Worm (Caenorhabditis elegans) whole organism, late embryonic: ENCODE measurements around the gene ndua-5.

Experiments used
- C08G9.2 ChIP-seq: sonication (generic microtip); optimal IDR thresholded peaks from 2 replicates; lab custom pipeline; 2016; ENCODE audit warnings: mild to moderate bottlenecking, missing genetic modification characterization, moderate library complexity, missing compliant biosample characterization
- C38D4.7 ChIP-seq: fragments of 200-800 bp; sonication (Bioruptor generic); optimal IDR thresholded peaks from 2 replicates; lab custom pipeline; 2018; ENCODE audit warnings: mild to moderate bottlenecking, missing genetic modification characterization, moderate library complexity, missing compliant biosample characterization
- K09A11.1 ChIP-seq: sonication (generic microtip); optimal IDR thresholded peaks from 2 replicates; lab custom pipeline; 2017; ENCODE audit warnings: antibody characterized with exemption, mild to moderate bottlenecking, missing genetic modification characterization, missing compliant biosample characterization; ENCODE audit not compliant: insufficient read depth
- T23F11.4 ChIP-seq: fragments of 200-800 bp; sonication (Bioruptor generic); optimal IDR thresholded peaks from 2 replicates; lab custom pipeline; 2018; ENCODE audit warnings: mild to moderate bottlenecking, missing genetic modification characterization, missing compliant biosample characterization
- Y22D7AL.16 ChIP-seq: sonication (generic microtip); optimal IDR thresholded peaks from 2 replicates; lab custom pipeline; 2016; ENCODE audit warnings: missing genetic modification characterization, missing compliant biosample characterization
- ahr-1 ChIP-seq: sonication (generic microtip); optimal IDR thresholded peaks from 2 replicates; lab custom pipeline; 2016; ENCODE audit warnings: missing genetic modification characterization, missing compliant biosample characterization
- ama-1 ChIP-seq: fragments of 150-350 bp; optimal IDR thresholded peaks from 2 replicates; lab custom pipeline; 2014
- ceh-14 ChIP-seq: sonication (generic microtip); optimal IDR thresholded peaks from 2 replicates; lab custom pipeline; 2016; ENCODE audit warnings: missing genotype, missing genetic modification characterization, missing compliant biosample characterization
- ceh-18 ChIP-seq: sonication (generic microtip); optimal IDR thresholded peaks from 2 replicates; lab custom pipeline; 2016; ENCODE audit warnings: missing genetic modification characterization, missing compliant biosample characterization
- ceh-19 ChIP-seq: fragments of 200-800 bp; sonication (Bioruptor generic); optimal IDR thresholded peaks from 2 replicates; lab custom pipeline; 2018; ENCODE audit warnings: mild to moderate bottlenecking, missing genetic modification characterization, missing compliant biosample characterization
- ceh-22 ChIP-seq: sonication (generic microtip); optimal IDR thresholded peaks from 2 replicates; lab custom pipeline; 2017; ENCODE audit warnings: missing biosample characterization, missing genetic modification characterization
- ceh-24 ChIP-seq: sonication (generic microtip); optimal IDR thresholded peaks from 2 replicates; lab custom pipeline; 2016; ENCODE audit warnings: mild to moderate bottlenecking, missing genetic modification characterization, missing compliant biosample characterization
- ceh-30 ChIP-seq: fragments of 150-350 bp; optimal IDR thresholded peaks from 2 replicates; lab custom pipeline; 2014; ENCODE audit warnings: missing biosample characterization, missing genetic modification characterization
- ceh-31 ChIP-seq: sonication (generic microtip); optimal IDR thresholded peaks from 2 replicates; lab custom pipeline; 2016; ENCODE audit warnings: missing genetic modification characterization, missing compliant biosample characterization
- ceh-34 ChIP-seq: sonication (generic microtip); optimal IDR thresholded peaks from 2 replicates; lab custom pipeline; 2016; ENCODE audit warnings: mild to moderate bottlenecking, missing genetic modification characterization, missing compliant biosample characterization
- ceh-45 ChIP-seq: fragments of 200-800 bp; sonication (Bioruptor generic); IDR thresholded peaks from 2 replicates; pipeline ENCODE4 v1.3.6; 2022; ENCODE audit warnings: missing genetic modification reagents, missing genetic modification characterization, missing compliant biosample characterization
- ceh-48 ChIP-seq: sonication (generic microtip); optimal IDR thresholded peaks from 2 replicates; lab custom pipeline; 2016; ENCODE audit warnings: missing genetic modification characterization, inconsistent platforms, missing compliant biosample characterization
- ceh-6 ChIP-seq: fragments of 200-800 bp; sonication (Bioruptor generic); optimal IDR thresholded peaks from 2 replicates; lab custom pipeline; 2018; ENCODE audit warnings: mild to moderate bottlenecking, missing genetic modification characterization, missing compliant biosample characterization
- ceh-9 ChIP-seq: sonication (generic microtip); optimal IDR thresholded peaks from 2 replicates; lab custom pipeline; 2016; ENCODE audit warnings: mild to moderate bottlenecking, missing genetic modification characterization, inconsistent platforms, missing compliant biosample characterization
- che-1 ChIP-seq: sonication (generic microtip); optimal IDR thresholded peaks from 2 replicates; lab custom pipeline; 2016; ENCODE audit warnings: mild to moderate bottlenecking, missing genetic modification characterization, missing compliant biosample characterization
- elt-4 ChIP-seq: sonication (generic microtip); optimal IDR thresholded peaks from 2 replicates; lab custom pipeline; 2016; ENCODE audit warnings: missing genetic modification characterization, missing compliant biosample characterization
- ets-4 ChIP-seq: sonication (generic microtip); optimal IDR thresholded peaks from 2 replicates; lab custom pipeline; 2016; ENCODE audit warnings: missing genetic modification characterization, missing compliant biosample characterization
- fax-1 ChIP-seq: sonication (generic microtip); optimal IDR thresholded peaks from 2 replicates; lab custom pipeline; 2016; ENCODE audit warnings: missing genotype, missing genetic modification characterization, missing compliant biosample characterization
- fkh-10 ChIP-seq: fragments of 150-350 bp; optimal IDR thresholded peaks from 2 replicates; lab custom pipeline; 2014; ENCODE audit warnings: missing biosample characterization, missing genetic modification reagents, missing genetic modification characterization
- fkh-6 ChIP-seq: sonication (generic microtip); optimal IDR thresholded peaks from 2 replicates; lab custom pipeline; 2016; ENCODE audit warnings: missing genetic modification characterization, missing compliant biosample characterization
- gmeb-2 ChIP-seq: sonication (generic microtip); optimal IDR thresholded peaks from 2 replicates; lab custom pipeline; 2016; ENCODE audit warnings: missing genetic modification characterization, inconsistent platforms, missing compliant biosample characterization
- hlh-13 ChIP-seq: fragments of 200-800 bp; sonication (Bioruptor generic); optimal IDR thresholded peaks from 2 replicates; lab custom pipeline; 2018; ENCODE audit warnings: mild to moderate bottlenecking, missing genetic modification characterization, missing compliant biosample characterization
- hlh-15 ChIP-seq: sonication (generic microtip); optimal IDR thresholded peaks from 2 replicates; lab custom pipeline; 2016; ENCODE audit warnings: missing genetic modification characterization, missing compliant biosample characterization
- lim-6 ChIP-seq: sonication (generic microtip); optimal IDR thresholded peaks from 2 replicates; lab custom pipeline; 2016; ENCODE audit warnings: missing genetic modification characterization, missing compliant biosample characterization
- lin-11 ChIP-seq: fragments of 200-800 bp; sonication (Bioruptor generic); optimal IDR thresholded peaks from 2 replicates; lab custom pipeline; 2018; ENCODE audit warnings: mild to moderate bottlenecking, missing genetic modification characterization, missing compliant biosample characterization
- madf-2 ChIP-seq: sonication (generic microtip); optimal IDR thresholded peaks from 2 replicates; lab custom pipeline; 2017; ENCODE audit warnings: missing genetic modification characterization, missing compliant biosample characterization
- mec-3 ChIP-seq: sonication (generic microtip); optimal IDR thresholded peaks from 2 replicates; lab custom pipeline; 2016; ENCODE audit warnings: borderline replicate concordance, missing genetic modification characterization, missing compliant biosample characterization
- nhr-11 ChIP-seq: fragments of 150-350 bp; optimal IDR thresholded peaks from 2 replicates; lab custom pipeline; 2014; ENCODE audit warnings: missing biosample characterization, missing genetic modification characterization
- nhr-232 ChIP-seq: sonication (generic microtip); optimal IDR thresholded peaks from 2 replicates; lab custom pipeline; 2016; ENCODE audit warnings: missing genetic modification characterization, missing compliant biosample characterization
- npax-4 ChIP-seq: sonication (generic microtip); optimal IDR thresholded peaks from 2 replicates; lab custom pipeline; 2016; ENCODE audit warnings: missing genetic modification characterization, missing compliant biosample characterization
- pat-9 ChIP-seq: fragments of 200-800 bp; sonication (Bioruptor generic); optimal IDR thresholded peaks from 2 replicates; lab custom pipeline; 2018; ENCODE audit warnings: mild to moderate bottlenecking, missing genetic modification characterization, moderate library complexity, missing compliant biosample characterization
- pha-2 ChIP-seq: sonication (generic microtip); optimal IDR thresholded peaks from 2 replicates; lab custom pipeline; 2017; ENCODE audit warnings: mild to moderate bottlenecking, missing genetic modification characterization, missing compliant biosample characterization
- pha-4 ChIP-seq: fragments of 150-350 bp; optimal IDR thresholded peaks from 2 replicates; lab custom pipeline; 2018; ENCODE audit warnings: missing biosample characterization, missing genetic modification reagents, missing genetic modification characterization
- pqm-1 ChIP-seq: sonication (generic microtip); optimal IDR thresholded peaks from 2 replicates; lab custom pipeline; 2016; ENCODE audit warnings: missing genetic modification characterization, missing compliant biosample characterization
- pros-1 ChIP-seq: fragments of 150-350 bp; optimal IDR thresholded peaks from 2 replicates; lab custom pipeline; 2014; ENCODE audit warnings: missing biosample characterization, missing genetic modification reagents, missing genetic modification characterization
- ref-2 ChIP-seq: sonication (generic microtip); optimal IDR thresholded peaks from 2 replicates; lab custom pipeline; 2016; ENCODE audit warnings: missing genetic modification characterization, missing compliant biosample characterization
- rnt-1 ChIP-seq: sonication (generic microtip); optimal IDR thresholded peaks from 2 replicates; lab custom pipeline; 2016; ENCODE audit warnings: missing genetic modification characterization, missing compliant biosample characterization
- sdc-2 ChIP-seq: sonication (generic microtip); optimal IDR thresholded peaks from 2 replicates; lab custom pipeline; 2016; ENCODE audit warnings: missing genotype, missing genetic modification characterization, missing compliant biosample characterization
- sox-2 ChIP-seq: fragments of 200-800 bp; sonication (Bioruptor generic); IDR thresholded peaks from 2 replicates; pipeline ENCODE4 v1.3.6; 2022; ENCODE audit warnings: missing genetic modification reagents, missing genetic modification characterization, missing compliant biosample characterization
- syd-9 ChIP-seq: sonication (generic microtip); optimal IDR thresholded peaks from 2 replicates; lab custom pipeline; 2016; ENCODE audit warnings: mild to moderate bottlenecking, missing genetic modification characterization, moderate library complexity, missing compliant biosample characterization
- tbx-2 ChIP-seq: sonication (generic microtip); optimal IDR thresholded peaks from 2 replicates; lab custom pipeline; 2016; ENCODE audit warnings: missing genetic modification characterization, missing compliant biosample characterization
- tbx-7 ChIP-seq: sonication (generic microtip); optimal IDR thresholded peaks from 2 replicates; lab custom pipeline; 2016; ENCODE audit warnings: missing genotype, missing genetic modification characterization, missing compliant biosample characterization
- ttx-3 ChIP-seq: sonication (generic microtip); optimal IDR thresholded peaks from 2 replicates; lab custom pipeline; 2016; ENCODE audit warnings: missing genetic modification reagents, missing genetic modification characterization, missing compliant biosample characterization
- unc-3 ChIP-seq, 2 experiments: fragments of 200-800 bp in 1 of 2; sonication (Bioruptor generic) in 1 of 2; sonication (generic microtip) in 1 of 2; conservative IDR thresholded peaks in 1 of 2; optimal IDR thresholded peaks in 1 of 2; 2 replicates each; pipeline versions ENCODE4 v1.3.6 to Lab custom; 2016 to 2022; ENCODE audit warnings: missing compliant biosample characterization in 2 of 2, missing genetic modification characterization in 2 of 2, missing genetic modification reagents in 1 of 2
- unc-42 ChIP-seq: sonication (generic microtip); optimal IDR thresholded peaks from 2 replicates; lab custom pipeline; 2016; ENCODE audit warnings: missing genotype, missing genetic modification characterization, missing compliant biosample characterization
- ztf-16 ChIP-seq: sonication (generic microtip); optimal IDR thresholded peaks from 2 replicates; lab custom pipeline; 2017; ENCODE audit warnings: missing genetic modification characterization, missing compliant biosample characterization

Gene ndua-5

DNA sequence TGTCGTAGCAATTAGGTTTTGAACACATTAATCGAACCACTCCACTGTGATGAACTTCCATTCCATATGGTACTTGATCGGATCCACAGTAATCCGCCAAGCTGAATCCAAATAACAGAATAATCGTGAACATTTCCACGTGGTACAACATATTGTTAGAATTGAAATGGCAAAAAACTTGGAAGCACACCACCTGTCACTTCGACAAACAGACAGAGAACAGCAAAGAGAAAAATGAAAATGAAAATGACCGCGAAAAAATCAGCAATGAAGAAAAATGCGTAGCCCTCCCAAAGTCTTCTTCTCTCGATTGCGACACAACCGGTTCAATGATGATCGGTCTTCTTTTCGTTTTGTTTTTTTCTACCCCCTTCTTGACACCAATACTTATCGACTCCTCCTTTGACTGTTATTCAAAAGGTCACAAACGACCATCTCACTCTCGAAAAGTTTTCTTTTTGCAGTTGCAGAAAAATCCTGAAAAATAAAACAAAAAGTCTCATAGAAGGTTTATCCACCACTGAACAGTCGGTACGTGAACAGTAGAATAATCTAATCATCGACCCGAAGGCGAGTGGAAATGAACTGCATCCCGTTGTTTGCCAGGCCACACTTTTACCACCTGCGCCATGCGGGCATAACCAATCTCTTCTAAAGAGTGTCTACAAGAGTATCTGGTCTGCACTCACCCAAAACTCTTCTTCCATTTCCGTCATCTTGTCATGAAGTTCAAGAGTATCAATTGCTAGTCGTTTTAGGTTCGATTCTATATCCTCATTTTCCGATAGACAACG, 47.4 kb downstream of the ndua-5 start, which contains the start of gene wrt-3 (continued):
- TF ChIP-seq hlh-13 (GFP tag; lab: Kevin White, UChicago) (peak; percentile 91), ets-4 (peak; percentile 59), npax-4 (tag; lab: Kevin White, UChicago) (peak; percentile 91), ceh-48 (peak; percentile 94), ceh-30 (tag; lab: Kevin White, UChicago) (peak; percentile 19), mec-3 (tag; lab: Kevin White, UChicago) (peak; percentile 83), ama-1 (no peak), ztf-16 (tag; lab: Kevin White, UChicago) (peak; percentile 94), unc-42 (peak; percentile 43), hlh-15 (tag; lab: Kevin White, UChicago) (peak; percentile 84), unc-3 (GFP tag; conservative IDR thresholded peaks at IDR 0.05; lab: Robert Waterston, UW) (peak; percentile 90), unc-3 (tag; optimal IDR thresholded peaks at IDR 0.05; lab: Kevin White, UChicago) (peak; percentile 88), ceh-14 (tag; lab: Kevin White, UChicago) (peak; percentile 84), ceh-18 (tag; lab: Kevin White, UChicago) (peak; percentile 82), ahr-1 (peak; percentile 92), T23F11.4 (GFP tag; lab: Kevin White, UChicago) (peak; percentile 91), pat-9 (tag; lab: Kevin White, UChicago) (peak; percentile 93), ceh-6 (peak; percentile 97), ceh-31 (tag; lab: Kevin White, UChicago) (peak; percentile 71), Y22D7AL.16 (tag; lab: Kevin White, UChicago) (peak; percentile 94), fkh-6 (tag; lab: Kevin White, UChicago) (peak; percentile 94), pha-2 (tag; lab: Kevin White, UChicago) (peak; percentile 89), pros-1 (no peak), sdc-2 (tag; lab: Kevin White, UChicago) (peak; percentile 87), ref-2 (tag; lab: Kevin White, UChicago) (peak; percentile 94), lim-6 (tag; lab: Kevin White, UChicago) (peak; percentile 83), K09A11.1 (tag; lab: Kevin White, UChicago) (peak; percentile 77), lin-11 (peak; percentile 93), ttx-3 (tag; lab: Kevin White, UChicago) (peak; percentile 93), fkh-10 (peak; percentile 0), C08G9.2 (tag; lab: Kevin White, UChicago) (peak; percentile 87), che-1 (tag; lab: Kevin White, UChicago) (peak; percentile 95), ceh-9 (tag; lab: Kevin White, UChicago) (peak; percentile 74), sox-2 (GFP tag; lab: Robert Waterston, UW) (peak; percentile 92), gmeb-2 (tag; lab: Kevin White, UChicago) (peak; percentile 93), C38D4.7 (GFP tag; lab: Kevin White, UChicago) (peak; percentile 93), tbx-2 (tag; lab: Kevin White, UChicago) (peak; percentile 94), madf-2 (peak; percentile 88), fax-1 (tag; lab: Kevin White, UChicago) (peak; percentile 97), ceh-34 (tag; lab: Kevin White, UChicago) (peak; percentile 93), ceh-45 (GFP tag; lab: Robert Waterston, UW) (peak; percentile 90), nhr-11 (no peak), ceh-24 (tag; lab: Kevin White, UChicago) (peak; percentile 90), nhr-232 (tag; lab: Kevin White, UChicago) (peak; percentile 87), ceh-22 (peak; percentile 17), rnt-1 (tag; lab: Kevin White, UChicago) (peak; percentile 79), elt-4 (tag; lab: Kevin White, UChicago) (peak; percentile 80), tbx-7 (peak; percentile 57), ceh-19 (peak; percentile 93), pha-4 (tag; lab: Kevin White, UChicago) (no peak), pqm-1 (tag; lab: Kevin White, UChicago) (no peak), syd-9 (peak; percentile 95)
